Worm (Caenorhabditis elegans): Measurements from ENCODE around the gene Y69H2.9.

- no peak for TF ChIP-seq him-1 (tag; optimal IDR thresholded peaks at IDR 0.05)
- TF ChIP-seq dao-5 (tag; optimal IDR thresholded peaks at IDR 0.05), result no peak
- TF ChIP-seq W03F9.2 (tag; optimal IDR thresholded peaks at IDR 0.05), result no peak
Measured at ce11 chrV:18687361-18687760, 14.0 kb upstream of the Y69H2.9 start.
